Fruit fly (Drosophila melanogaster) whole organism: Measurements from ENCODE around the gene CG9098.

Experiments
- EcR ChIP-seq, 2 experiments: fragments of >200 bp; optimal IDR thresholded peaks; 2 replicates each; lab custom pipeline; 2017; ENCODE audit warnings: missing biosample characterization in 2 of 2, missing genetic modification characterization in 2 of 2, missing genetic modification reagents in 2 of 2
- usp ChIP-seq: fragments of >200 bp; optimal IDR thresholded peaks from 2 replicates; lab custom pipeline; 2017; ENCODE audit warnings: missing biosample characterization, missing genetic modification characterization, mixed read lengths

DNA sequence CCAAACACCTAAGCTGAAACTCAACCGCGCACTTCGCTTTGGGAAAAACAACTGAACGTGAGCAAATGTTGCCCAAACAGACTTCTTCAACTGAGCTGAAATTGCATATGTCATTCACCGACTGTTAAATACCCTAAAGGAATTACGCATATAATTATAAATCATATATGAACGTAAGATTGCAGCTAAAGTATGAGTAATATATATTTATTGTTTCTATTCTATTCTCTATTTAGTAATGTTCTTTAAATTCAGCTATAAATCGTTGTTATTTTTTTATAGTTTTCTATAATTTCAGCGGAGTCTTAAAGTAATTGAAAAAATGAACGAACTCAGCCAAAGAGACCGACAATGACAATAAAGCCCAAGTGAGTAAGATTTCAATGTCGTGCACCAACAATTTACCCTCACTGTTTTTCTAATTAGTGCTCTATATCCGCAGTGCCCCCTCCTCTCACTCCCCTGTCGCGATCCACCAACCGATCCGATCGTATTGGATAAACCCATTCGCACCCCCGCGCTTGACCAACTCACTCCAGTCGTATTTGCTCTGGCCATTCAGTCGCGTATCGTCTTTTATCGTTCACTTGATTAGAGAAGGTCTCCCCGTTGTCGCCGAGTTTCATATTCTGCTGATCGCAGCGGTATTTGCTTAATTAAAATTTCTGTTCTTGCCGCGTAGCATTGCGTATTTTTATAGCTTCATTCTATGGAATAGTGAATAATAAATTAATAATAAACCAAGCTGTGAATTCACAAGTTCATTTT, at the start of gene CG9098:
- TF ChIP-seq usp (GFP tag; lab: Kevin White, UChicago), result no peak
- TF ChIP-seq EcR (GFP tag; optimal IDR thresholded peaks at IDR 0.05; lab: Kevin White, UChicago), result no peak
